Worm (Caenorhabditis elegans) whole organism, young adult: ENCODE measurements around the gene C25D7.9.

Experiments
- K12H6.12 ChIP-seq: fragments of 200-800 bp; sonication (Bioruptor generic); optimal IDR thresholded peaks from 2 replicates; lab custom pipeline; 2018; ENCODE audit warnings: mild to moderate bottlenecking, missing genetic modification characterization, missing compliant biosample characterization
- aptf-2 ChIP-seq: fragments of 200-800 bp; sonication (Bioruptor generic); conservative IDR thresholded peaks from 2 replicates; pipeline ENCODE4 v1.3.6; 2022; ENCODE audit warnings: missing genetic modification reagents, missing genetic modification characterization, missing compliant biosample characterization
- dox-1 ChIP-seq: fragments of 200-800 bp; sonication (Bioruptor generic); IDR thresholded peaks from 2 replicates; pipeline ENCODE4 v1.3.6; 2022; ENCODE audit warnings: missing genetic modification reagents, missing genetic modification characterization, missing compliant biosample characterization
- dpl-1 ChIP-seq: fragments of 150-350 bp; optimal IDR thresholded peaks from 2 replicates; lab custom pipeline; 2014; ENCODE audit warnings: missing biosample characterization, missing genetic modification reagents, missing genetic modification characterization
- let-526 ChIP-seq: fragments of 200-800 bp; sonication (Bioruptor generic); IDR thresholded peaks from 2 replicates; pipeline ENCODE4 v1.3.6; 2022; ENCODE audit warnings: missing genetic modification reagents, missing genetic modification characterization, missing compliant biosample characterization
- lin-26 ChIP-seq: fragments of 200-800 bp; sonication (Bioruptor generic); IDR thresholded peaks from 2 replicates; pipeline ENCODE4 v1.3.6; 2022; ENCODE audit warnings: missing genetic modification reagents, missing genetic modification characterization, missing compliant biosample characterization
- lin-35 ChIP-seq, 3 experiments: fragments of 150-350 bp in 2 of 3; sonication (generic microtip) in 1 of 3; optimal IDR thresholded peaks; 2 replicates each; lab custom pipeline; 2014 to 2018; ENCODE audit warnings: missing biosample characterization in 3 of 3, missing genetic modification characterization in 3 of 3, missing genetic modification reagents in 3 of 3
- madf-3 ChIP-seq: fragments of 200-800 bp; sonication (Bioruptor generic); IDR thresholded peaks from 2 replicates; pipeline ENCODE4 v1.3.6; 2022; ENCODE audit warnings: missing genetic modification reagents, missing genetic modification characterization, missing compliant biosample characterization
- pha-4 ChIP-seq: fragments of 150-350 bp; sonication (generic microtip); optimal IDR thresholded peaks from 2 replicates; lab custom pipeline; 2014; ENCODE audit warnings: missing biosample characterization, missing genetic modification reagents, missing genetic modification characterization
- repo-1 ChIP-seq: sonication (generic microtip); optimal IDR thresholded peaks from 2 replicates; lab custom pipeline; 2017; ENCODE audit warnings: mild to moderate bottlenecking, missing genetic modification characterization, missing compliant biosample characterization
- snpc-4 ChIP-seq, 5 experiments: fragments of 150-350 bp in 1 of 5; sonication (generic microtip) in 4 of 5; optimal IDR thresholded peaks; 2 replicates each; lab custom pipeline; 2014 to 2018; ENCODE audit warnings: missing genetic modification characterization in 5 of 5, missing biosample characterization in 3 of 5, antibody characterized with exemption in 2 of 5, mild to moderate bottlenecking in 2 of 5, missing compliant biosample characterization in 2 of 5, missing genotype in 2 of 5, moderate library complexity in 2 of 5, missing genetic modification reagents in 1 of 5
- unc-130 ChIP-seq: sonication (generic microtip); optimal IDR thresholded peaks from 2 replicates; lab custom pipeline; 2016; ENCODE audit warnings: missing genetic modification reagents, missing genetic modification characterization, missing compliant biosample characterization
- unc-62 ChIP-seq: fragments of 150-350 bp; optimal IDR thresholded peaks from 2 replicates; lab custom pipeline; 2014; ENCODE audit warnings: missing biosample characterization, missing genetic modification reagents, missing genetic modification characterization
- zim-3 ChIP-seq: sonication (generic microtip); optimal IDR thresholded peaks from 2 replicates; lab custom pipeline; 2017; ENCODE audit warnings: mild to moderate bottlenecking, missing genetic modification characterization, moderate library complexity, missing compliant biosample characterization

ce11 chrV:15111660-15112059 lies 46.7 kb downstream of the C25D7.9 start, which contains the start of gene T01G5.7:
- TF ChIP-seq dpl-1 (GFP tag; lab: Kevin White, UChicago) (no peak), zim-3 (tag; lab: Kevin White, UChicago) (no peak), lin-35 (GFP tag; optimal IDR thresholded peaks at IDR 0.05; lab: Kevin White, UChicago) (no peak), snpc-4 (GFP tag; optimal IDR thresholded peaks at IDR 0.05; lab: Kevin White, UChicago) (no peak), snpc-4 (tag; optimal IDR thresholded peaks at IDR 0.05; lab: Kevin White, UChicago) (no peak), unc-62 (GFP tag; lab: Kevin White, UChicago) (no peak), unc-130 (GFP tag; lab: Kevin White, UChicago) (no peak), let-526 (GFP tag; lab: Robert Waterston, UW) (no peak), madf-3 (GFP tag; lab: Robert Waterston, UW) (no peak), lin-26 (GFP tag; lab: Robert Waterston, UW) (no peak), K12H6.12 (tag; lab: Kevin White, UChicago) (no peak), pha-4 (no peak), dox-1 (GFP tag; lab: Robert Waterston, UW) (no peak), aptf-2 (GFP tag; lab: Robert Waterston, UW) (no peak), repo-1 (tag; lab: Kevin White, UChicago) (no peak)
